Fruit fly (Drosophila melanogaster) whole organism, embryonic: ENCODE measurements around the gene Rsph1.
A peak's percentile ranks its signal among the peaks of the same experiment; 100 is the strongest.

Experiments
- Adf1 ChIP-seq: fragments of 200-800 bp; sonication (Bioruptor generic); IDR thresholded peaks from 2 replicates; pipeline ENCODE4 v1.3.6; 2022; ENCODE audit warnings: missing biosample characterization, missing genetic modification characterization
- Antp ChIP-seq: fragments of 200-800 bp; sonication (Bioruptor generic); optimal IDR thresholded peaks from 3 replicates; lab custom pipeline; 2016; ENCODE audit warnings: missing biosample characterization, missing genetic modification characterization
- BtbVII ChIP-seq: fragments of 200-800 bp; sonication (Bioruptor generic); optimal IDR thresholded peaks from 3 replicates; lab custom pipeline; 2017; ENCODE audit warnings: missing biosample characterization, mild to moderate bottlenecking, missing genetic modification characterization
- CG10274 ChIP-seq: fragments of 200-800 bp; sonication (Bioruptor generic); optimal IDR thresholded peaks from 3 replicates; lab custom pipeline; 2017; ENCODE audit warnings: missing biosample characterization, mild to moderate bottlenecking, missing genetic modification characterization
- CG11695 ChIP-seq: fragments of 200-800 bp; sonication (Bioruptor generic); IDR thresholded peaks from 3 replicates; pipeline ENCODE4 v1.3.6; 2022; ENCODE audit warnings: missing biosample characterization, missing genetic modification characterization
- CG12155 ChIP-seq: fragments of 200-800 bp; sonication (Bioruptor generic); optimal IDR thresholded peaks from 3 replicates; lab custom pipeline; 2016; ENCODE audit warnings: missing biosample characterization, missing genetic modification characterization
- CG12219 ChIP-seq: fragments of 200-800 bp; sonication (Bioruptor generic); optimal IDR thresholded peaks from 3 replicates; lab custom pipeline; 2018; ENCODE audit warnings: missing biosample characterization, mild to moderate bottlenecking, missing genetic modification characterization
- CG12659 ChIP-seq: fragments of 200-800 bp; sonication (Bioruptor generic); optimal IDR thresholded peaks from 3 replicates; lab custom pipeline; 2017; ENCODE audit warnings: mild to moderate bottlenecking, missing biosample characterization, missing genetic modification reagents, missing genetic modification characterization
- CG13296 ChIP-seq: fragments of 200-800 bp; sonication (Bioruptor generic); optimal IDR thresholded peaks from 3 replicates; lab custom pipeline; 2018; ENCODE audit warnings: missing biosample characterization, mild to moderate bottlenecking, missing genetic modification characterization
- CG14014 ChIP-seq: fragments of 200-800 bp; sonication (Bioruptor generic); IDR thresholded peaks from 2 replicates; pipeline ENCODE4 v1.3.6; 2022; ENCODE audit warnings: missing biosample characterization, missing genetic modification characterization
- CG14667 ChIP-seq: fragments of 200-800 bp; sonication (Bioruptor generic); IDR thresholded peaks from 2 replicates; pipeline ENCODE4 v1.3.6; 2022; ENCODE audit warnings: missing biosample characterization, missing genetic modification characterization
- CG15269 ChIP-seq: fragments of 200-800 bp; sonication (Bioruptor generic); optimal IDR thresholded peaks from 2 replicates; lab custom pipeline; 2018; ENCODE audit warnings: missing biosample characterization, mild to moderate bottlenecking, missing genetic modification characterization, moderate library complexity
- CG1647 ChIP-seq: fragments of 200-800 bp; sonication (Bioruptor generic); optimal IDR thresholded peaks from 3 replicates; lab custom pipeline; 2016; ENCODE audit warnings: missing biosample characterization, missing genetic modification characterization
- CG16779 ChIP-seq: fragments of 200-800 bp; sonication (Bioruptor generic); IDR thresholded peaks from 2 replicates; pipeline ENCODE4 v1.3.6; 2022; ENCODE audit warnings: missing biosample characterization, missing genetic modification characterization
- CG34376 ChIP-seq: fragments of 200-800 bp; sonication (Bioruptor generic); optimal IDR thresholded peaks from 2 replicates; lab custom pipeline; 2018; ENCODE audit warnings: missing biosample characterization, mild to moderate bottlenecking, missing genetic modification characterization
- CG3847 ChIP-seq: fragments of 200-800 bp; sonication (Bioruptor generic); IDR thresholded peaks from 2 replicates; pipeline ENCODE4 v1.3.6; 2022; ENCODE audit warnings: missing biosample characterization, missing genetic modification characterization
- CG4707 ChIP-seq: fragments of 200-800 bp; sonication (Bioruptor generic); optimal IDR thresholded peaks from 2 replicates; lab custom pipeline; 2018; ENCODE audit warnings: missing biosample characterization, mild to moderate bottlenecking, missing genetic modification characterization, moderate library complexity
- CG5953 ChIP-seq: fragments of 200-800 bp; sonication (Bioruptor generic); IDR thresholded peaks from 2 replicates; pipeline ENCODE4 v1.3.6; 2022; ENCODE audit warnings: missing biosample characterization, missing genetic modification characterization
- CG6254 ChIP-seq: fragments of 200-800 bp; sonication (Bioruptor generic); optimal IDR thresholded peaks from 3 replicates; lab custom pipeline; 2017; ENCODE audit warnings: mild to moderate bottlenecking, missing biosample characterization, missing genetic modification reagents, missing genetic modification characterization
- CG6765 ChIP-seq: fragments of 200-800 bp; sonication (Bioruptor generic); optimal IDR thresholded peaks from 3 replicates; lab custom pipeline; 2017; ENCODE audit warnings: missing biosample characterization, mild to moderate bottlenecking, missing genetic modification characterization
- CG6813 ChIP-seq: fragments of 200-800 bp; sonication (Bioruptor generic); optimal IDR thresholded peaks from 2 replicates; lab custom pipeline; 2017; ENCODE audit warnings: missing biosample characterization, missing genetic modification characterization, mild to moderate bottlenecking, moderate library complexity, missing genetic modification reagents
- CG7987 ChIP-seq: fragments of 200-800 bp; sonication (Bioruptor generic); optimal IDR thresholded peaks from 2 replicates; lab custom pipeline; 2018; ENCODE audit warnings: missing biosample characterization, mild to moderate bottlenecking, missing genetic modification characterization, moderate library complexity
- CG8388 ChIP-seq: fragments of 200-800 bp; sonication (Bioruptor generic); optimal IDR thresholded peaks from 2 replicates; lab custom pipeline; 2019; ENCODE audit warnings: missing biosample characterization, mild to moderate bottlenecking, missing genetic modification characterization, moderate library complexity
- Elba2 ChIP-seq: fragments of 200-800 bp; sonication (Bioruptor generic); optimal IDR thresholded peaks from 3 replicates; lab custom pipeline; 2016; ENCODE audit warnings: missing biosample characterization, missing genetic modification characterization
- Ets97D ChIP-seq: fragments of 200-800 bp; sonication (Bioruptor generic); optimal IDR thresholded peaks from 3 replicates; lab custom pipeline; 2016; ENCODE audit warnings: missing biosample characterization, missing genetic modification characterization
- HHEX ChIP-seq: fragments of 200-800 bp; sonication (Bioruptor generic); optimal IDR thresholded peaks from 3 replicates; lab custom pipeline; 2017; ENCODE audit warnings: missing biosample characterization, mild to moderate bottlenecking, missing genetic modification characterization, missing genetic modification reagents
- Lpt ChIP-seq: fragments of >200 bp; optimal IDR thresholded peaks from 2 replicates; lab custom pipeline; 2018; ENCODE audit warnings: missing biosample characterization, missing genetic modification characterization
- MBD-R2 ChIP-seq: fragments of 200-800 bp; sonication (Bioruptor generic); IDR thresholded peaks from 2 replicates; pipeline ENCODE4 v1.3.6; 2022; ENCODE audit warnings: missing biosample characterization, missing genetic modification characterization
- MTF-1 ChIP-seq: fragments of 200-800 bp; sonication (Bioruptor generic); optimal IDR thresholded peaks from 2 replicates; lab custom pipeline; 2018; ENCODE audit warnings: missing biosample characterization, mild to moderate bottlenecking, missing genetic modification characterization, borderline replicate concordance
- Med ChIP-seq: fragments of 200-800 bp; sonication (Bioruptor generic); peaks from one replicate; lab custom pipeline; 2016; ENCODE audit warnings: missing biosample characterization, missing genetic modification characterization, mild to moderate bottlenecking, inconsistent platforms, moderate library complexity
- Meics ChIP-seq: fragments of 200-800 bp; sonication (Bioruptor generic); optimal IDR thresholded peaks from 2 replicates; lab custom pipeline; 2017; ENCODE audit warnings: missing biosample characterization, mild to moderate bottlenecking, missing genetic modification characterization
- Nf-YC ChIP-seq: fragments of 200-800 bp; optimal IDR thresholded peaks from 3 replicates; lab custom pipeline; 2019; ENCODE audit warnings: missing biosample characterization, mild to moderate bottlenecking, missing genetic modification characterization, moderate library complexity
- Taf1 ChIP-seq: fragments of 200-800 bp; sonication (Bioruptor generic); IDR thresholded peaks from 2 replicates; pipeline ENCODE4 v1.3.6; 2022; ENCODE audit warnings: missing biosample characterization, missing genetic modification characterization
- az2 ChIP-seq: fragments of 200-800 bp; sonication (Bioruptor generic); optimal IDR thresholded peaks from 3 replicates; lab custom pipeline; 2016; ENCODE audit warnings: missing biosample characterization, missing genetic modification characterization
- bcd ChIP-seq: fragments of 200-800 bp; sonication (Bioruptor generic); optimal IDR thresholded peaks from 2 replicates; lab custom pipeline; 2017; ENCODE audit warnings: missing biosample characterization, mild to moderate bottlenecking, missing genetic modification characterization
- chinmo ChIP-seq: fragments of 200-800 bp; sonication (Bioruptor generic); IDR thresholded peaks from 4 replicates; pipeline ENCODE4 v1.3.6; 2022; ENCODE audit warnings: missing biosample characterization, missing genetic modification characterization; ENCODE audit not compliant: partially characterized antibody
- cwo ChIP-seq: fragments of 200-800 bp; sonication (Bioruptor generic); optimal IDR thresholded peaks from 3 replicates; lab custom pipeline; 2017; ENCODE audit warnings: missing biosample characterization, missing genetic modification characterization, mild to moderate bottlenecking, moderate library complexity, missing genetic modification reagents
- fd3F ChIP-seq: fragments of 200-800 bp; sonication (Bioruptor generic); optimal IDR thresholded peaks from 2 replicates; lab custom pipeline; 2018; ENCODE audit warnings: missing biosample characterization, mild to moderate bottlenecking, missing genetic modification characterization, moderate library complexity
- gsb ChIP-seq: fragments of 200-800 bp; sonication (Bioruptor generic); IDR thresholded peaks from 2 replicates; pipeline ENCODE4 v1.3.6; 2022; ENCODE audit warnings: missing biosample characterization, missing genetic modification characterization
- gsb-n ChIP-seq: fragments of 200-800 bp; sonication (Bioruptor generic); optimal IDR thresholded peaks from 3 replicates; lab custom pipeline; 2018; ENCODE audit warnings: missing biosample characterization, mild to moderate bottlenecking, missing genetic modification characterization
- gt ChIP-seq: fragments of 200-800 bp; sonication (Bioruptor generic); IDR thresholded peaks from 2 replicates; pipeline ENCODE4 v1.3.6; 2022; ENCODE audit warnings: missing biosample characterization, missing genetic modification characterization
- lilli ChIP-seq: fragments of 200-800 bp; sonication (Bioruptor generic); optimal IDR thresholded peaks from 3 replicates; lab custom pipeline; 2016; ENCODE audit warnings: missing biosample characterization, missing genetic modification characterization
- pan ChIP-seq, 4 experiments: fragments of >200 bp in 3 of 4; fragments of 200-800 bp in 1 of 4; sonication (Bioruptor generic) in 1 of 4; optimal IDR thresholded peaks in 3 of 4; IDR thresholded peaks in 1 of 4; 2 replicates each; pipeline versions ENCODE4 v1.3.6 to Lab custom; 2017 to 2022; ENCODE audit warnings: missing biosample characterization in 2 of 4, missing genetic modification characterization in 2 of 4, mixed read lengths in 1 of 4
- pita ChIP-seq: fragments of 200-800 bp; sonication (Bioruptor generic); optimal IDR thresholded peaks from 2 replicates; lab custom pipeline; 2017; ENCODE audit warnings: missing biosample characterization, mild to moderate bottlenecking, missing genetic modification characterization
- psq ChIP-seq: fragments of 200-800 bp; sonication (Bioruptor generic); optimal IDR thresholded peaks from 2 replicates; lab custom pipeline; 2017; ENCODE audit warnings: missing biosample characterization, missing genetic modification characterization
- rib ChIP-seq: fragments of 200-800 bp; sonication (Bioruptor generic); IDR thresholded peaks from 2 replicates; pipeline ENCODE4 v1.3.6; 2022; ENCODE audit warnings: missing biosample characterization, missing genetic modification characterization
- schlank ChIP-seq: fragments of 200-800 bp; sonication (Bioruptor generic); optimal IDR thresholded peaks from 2 replicates; lab custom pipeline; 2018; ENCODE audit warnings: missing biosample characterization, mild to moderate bottlenecking, missing genetic modification characterization
- scrt ChIP-seq: fragments of 200-800 bp; sonication (Bioruptor generic); optimal IDR thresholded peaks from 2 replicates; lab custom pipeline; 2018; ENCODE audit warnings: missing biosample characterization, mild to moderate bottlenecking, missing genetic modification characterization, moderate library complexity
- sim ChIP-seq: fragments of 200-800 bp; sonication (Bioruptor generic); IDR thresholded peaks from 2 replicates; pipeline ENCODE4 v1.3.6; 2022; ENCODE audit warnings: missing biosample characterization, missing genetic modification characterization
- sisA ChIP-seq: fragments of 200-800 bp; sonication (Bioruptor generic); IDR thresholded peaks from 2 replicates; pipeline ENCODE4 v1.3.6; 2022; ENCODE audit warnings: missing biosample characterization, missing genetic modification characterization

Rsph1 gene

DNA sequence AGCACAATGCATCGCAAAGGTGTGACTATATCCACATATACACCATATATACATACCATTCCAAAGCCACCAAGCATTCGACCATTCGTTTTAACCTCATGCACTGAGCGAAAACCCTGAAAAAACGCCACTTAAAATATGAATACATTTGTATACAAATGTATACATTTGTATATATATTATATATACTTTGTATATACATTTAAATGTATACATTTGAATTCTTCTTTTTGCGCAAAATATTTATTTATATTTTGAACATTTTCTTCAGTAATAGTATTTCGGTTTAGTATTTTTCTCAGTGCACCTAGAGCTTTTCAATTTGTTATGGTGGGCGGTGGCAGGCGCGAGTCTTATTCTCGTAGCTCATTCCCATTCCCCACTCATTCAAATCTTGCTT, 26.9 kb upstream of the Rsph1 start (continued):
- TF ChIP-seq rib: no peak
- no peak for TF ChIP-seq CG5953
- TF ChIP-seq CG11695: peak; percentile 61; the same call in 2 of the 3 replicates
- 0 out of 4 replicates have a peak, but pooled peaks have one; percentile 48 for TF ChIP-seq chinmo (GFP tag; lab: Robert Waterston, UW)
- no peak for TF ChIP-seq sisA (GFP tag; lab: Robert Waterston, UW)
- TF ChIP-seq fd3F (GFP tag; lab: Kevin White, UChicago): no peak
- TF ChIP-seq scrt (GFP tag; lab: Kevin White, UChicago): no peak
- TF ChIP-seq Antp (GFP tag; lab: Kevin White, UChicago): no peak
- no peak for TF ChIP-seq Ets97D (GFP tag; lab: Kevin White, UChicago)
- no peak for TF ChIP-seq CG8388 (GFP tag; lab: Kevin White, UChicago)
- TF ChIP-seq gsb (GFP tag; lab: Robert Waterston, UW): no peak
- TF ChIP-seq gt: no peak
- TF ChIP-seq CG14014 (GFP tag; lab: Robert Waterston, UW): no peak
- TF ChIP-seq CG10274 (GFP tag; lab: Kevin White, UChicago): no peak
- TF ChIP-seq az2 (GFP tag; lab: Kevin White, UChicago): no peak
- TF ChIP-seq MBD-R2 (GFP tag; lab: Robert Waterston, UW): no peak
- TF ChIP-seq CG3847: no peak
- TF ChIP-seq Taf1: no peak
- no peak for TF ChIP-seq CG4707 (GFP tag; lab: Kevin White, UChicago)
- no peak for TF ChIP-seq CG6765 (GFP tag; lab: Kevin White, UChicago)
- no peak for TF ChIP-seq psq (GFP tag; lab: Kevin White, UChicago)
- TF ChIP-seq gsb-n: no peak
- no peak for TF ChIP-seq CG12155 (GFP tag; lab: Kevin White, UChicago)
- no peak for TF ChIP-seq lilli
- TF ChIP-seq Adf1 (GFP tag; lab: Robert Waterston, UW): no peak
- no peak for TF ChIP-seq CG14667 (GFP tag; lab: Robert Waterston, UW)
- TF ChIP-seq schlank (tag; lab: Kevin White, UChicago): no peak
- TF ChIP-seq CG16779 (GFP tag; lab: Robert Waterston, UW): no peak

DNA sequence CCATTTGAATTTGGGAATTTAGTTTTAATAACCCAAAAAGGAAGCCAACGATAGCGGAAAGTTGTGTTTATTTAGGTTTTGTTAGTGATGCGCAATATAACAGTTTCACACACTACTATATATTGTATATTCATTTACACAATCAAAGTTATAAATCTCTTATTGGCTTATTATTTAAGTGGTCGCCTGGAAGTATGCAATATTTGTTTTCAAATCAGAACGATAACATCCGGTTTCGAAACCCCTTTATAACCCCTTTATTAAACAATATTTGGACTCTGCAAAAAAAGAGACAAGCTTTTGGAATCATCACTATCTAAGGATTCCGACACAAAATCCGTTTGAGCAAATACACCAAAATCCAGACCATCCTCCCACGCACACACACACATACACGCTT, 25.3 kb upstream of the Rsph1 start:
- TF ChIP-seq cwo (GFP tag; lab: Kevin White, UChicago) (no peak), CG15269 (tag; lab: Kevin White, UChicago) (no peak), HHEX (peak; percentile 51), CG1647 (no peak), CG7987 (peak; percentile 33), CG14667 (GFP tag; lab: Robert Waterston, UW) (no peak), Nf-YC (peak; percentile 1), scrt (GFP tag; lab: Kevin White, UChicago) (no peak), Meics (GFP tag; lab: Kevin White, UChicago) (peak; percentile 42), Ets97D (GFP tag; lab: Kevin White, UChicago) (peak; percentile 90), Lpt (GFP tag; lab: Kevin White, UChicago) (no peak), Med (GFP tag; lab: Kevin White, UChicago) (peak; percentile 87), sim (GFP tag; lab: Robert Waterston, UW) (no peak), CG6254 (GFP tag; lab: Kevin White, UChicago) (peak; percentile 11), BtbVII (GFP tag; lab: Kevin White, UChicago) (peak; percentile 48), CG6813 (GFP tag; lab: Kevin White, UChicago) (peak; percentile 36), bcd (GFP tag; lab: Kevin White, UChicago) (peak; percentile 6), pan (optimal IDR thresholded peaks at IDR 0.05; lab: Kevin White, UChicago) (no peak), pan (GFP tag; optimal IDR thresholded peaks at IDR 0.05 in 1 of 2, IDR thresholded peaks at IDR 0.05 in 1 of 2) (peak in 1 of 2 experiments; percentile 15), CG34376 (GFP tag; lab: Kevin White, UChicago) (peak; percentile 34), pita (GFP tag; lab: Kevin White, UChicago) (no peak), CG13296 (GFP tag; lab: Kevin White, UChicago) (peak; percentile 67), MTF-1 (GFP tag; lab: Kevin White, UChicago) (peak; percentile 11), Elba2 (GFP tag; lab: Kevin White, UChicago) (peak; percentile 15), CG12219 (GFP tag; lab: Kevin White, UChicago) (peak; percentile 8), CG12659 (GFP tag; lab: Kevin White, UChicago) (peak; percentile 1)
